Worm (Caenorhabditis elegans): Measurements from ENCODE around the gene Y57G11C.1147.

Y57G11C.1147 gene

ce11 chrIV:14836885-14837284, 39.6 kb upstream of the Y57G11C.1147 start, which contains the start of gene Y57G11C.22 (continued):
- no peak for TF ChIP-seq skn-1 (tag; optimal IDR thresholded peaks at IDR 0.05)
- TF ChIP-seq tbx-2 (tag; optimal IDR thresholded peaks at IDR 0.05) = peak; percentile 39
- TF ChIP-seq alr-1 (tag; optimal IDR thresholded peaks at IDR 0.05; ENCODE audit: borderline replicate concordance) = no peak
- no peak for TF ChIP-seq unc-98 (GFP tag; IDR thresholded peaks at IDR 0.05)
- TF ChIP-seq nhr-77 (tag; optimal IDR thresholded peaks at IDR 0.05) = no peak
- no peak for TF ChIP-seq unc-130 (tag; optimal IDR thresholded peaks at IDR 0.05)
- no peak for TF ChIP-seq efl-3 (GFP tag; optimal IDR thresholded peaks at IDR 0.05)
- no peak for TF ChIP-seq F16B12.6 (tag; optimal IDR thresholded peaks at IDR 0.05)
- TF ChIP-seq ceh-88 (GFP tag; IDR thresholded peaks at IDR 0.05) = no peak
- no peak for TF ChIP-seq zip-4 (GFP tag; optimal IDR thresholded peaks at IDR 0.05)
- TF ChIP-seq mep-1 (tag; optimal IDR thresholded peaks at IDR 0.05) = peak; percentile 44
- no peak for TF ChIP-seq fkh-4 (tag; optimal IDR thresholded peaks at IDR 0.05; ENCODE audit: borderline replicate concordance)
- TF ChIP-seq snu-23 (GFP tag; optimal IDR thresholded peaks at IDR 0.05) = peak; percentile 62
- TF ChIP-seq ztf-4 (tag; optimal IDR thresholded peaks at IDR 0.05) = no peak
- TF ChIP-seq ets-5 (GFP tag; IDR thresholded peaks at IDR 0.05) = no peak
- no peak for TF ChIP-seq unc-30 (tag; optimal IDR thresholded peaks at IDR 0.05)
- TF ChIP-seq ceh-63 (GFP tag; optimal IDR thresholded peaks at IDR 0.05) = no peak
- TF ChIP-seq xbp-1 (tag; optimal IDR thresholded peaks at IDR 0.05) = peak; percentile 36

DNA sequence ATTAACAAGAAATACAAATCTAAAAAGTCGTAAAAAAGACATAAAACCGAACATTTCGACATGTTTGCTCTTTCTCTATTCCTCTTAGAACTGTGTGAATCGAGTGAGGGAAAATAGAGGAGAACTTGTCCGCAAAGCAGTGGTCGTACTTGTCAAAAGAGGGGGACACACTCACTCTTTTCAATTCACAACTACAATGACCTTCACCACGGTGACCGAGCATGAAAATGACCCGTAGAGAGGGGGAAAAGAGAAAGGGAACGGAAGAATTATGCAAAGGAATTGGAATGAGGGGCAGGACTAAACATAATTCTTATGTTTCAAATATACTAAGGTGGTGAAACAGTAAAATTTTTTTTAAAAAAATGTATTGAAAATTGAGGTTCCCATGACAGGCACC, 36.2 kb upstream of the Y57G11C.1147 start:
- TF ChIP-seq irx-1 (tag; optimal IDR thresholded peaks at IDR 0.05) (no peak), dpl-1 (GFP tag; optimal IDR thresholded peaks at IDR 0.05) (no peak), efl-1 (optimal IDR thresholded peaks at IDR 0.05) (no peak), efl-1 (GFP tag; optimal IDR thresholded peaks at IDR 0.05 in 1 of 2) (no peak), efl-3 (GFP tag; optimal IDR thresholded peaks at IDR 0.05) (no peak), aha-1 (tag; optimal IDR thresholded peaks at IDR 0.05) (no peak), skn-1 (tag; optimal IDR thresholded peaks at IDR 0.05) (no peak), blmp-1 (tag; optimal IDR thresholded peaks at IDR 0.05) (peak; percentile 65), fkh-8 (tag; optimal IDR thresholded peaks at IDR 0.05) (no peak), ceh-82 (tag; optimal IDR thresholded peaks at IDR 0.05) (no peak), rnt-1 (tag; optimal IDR thresholded peaks at IDR 0.05) (no peak), nhr-12 (tag; optimal IDR thresholded peaks at IDR 0.05) (no peak), jun-1 (tag; optimal IDR thresholded peaks at IDR 0.05) (no peak), pax-3 (tag; optimal IDR thresholded peaks at IDR 0.05) (no peak), mep-1 (tag; optimal IDR thresholded peaks at IDR 0.05) (peak; percentile 34), fos-1 (tag; optimal IDR thresholded peaks at IDR 0.05) (no peak), ceh-88 (GFP tag; IDR thresholded peaks at IDR 0.05) (no peak), nhr-85 (tag) (peak; percentile 57)

- TF ChIP-seq nhr-28 (tag; optimal IDR thresholded peaks at IDR 0.05) (no peak), ztf-11 (tag; optimal IDR thresholded peaks at IDR 0.05) (no peak)
Observed at ce11 chrIV:14829026-14829425, 31.7 kb upstream of the Y57G11C.1147 start, which contains the start of gene hhat-2. hhat-2 (minus strand) TSS chrIV:14829126.

ce11 chrIV:14828218-14828617, 30.9 kb upstream of the Y57G11C.1147 start:
- TF ChIP-seq nhr-71 (tag; optimal IDR thresholded peaks at IDR 0.05) (no peak), hpl-2 (GFP tag; optimal IDR thresholded peaks at IDR 0.05) (no peak), nhr-19 (GFP tag; conservative IDR thresholded peaks at IDR 0.05) (no peak), ets-5 (GFP tag; IDR thresholded peaks at IDR 0.05) (no peak), nhr-28 (tag; optimal IDR thresholded peaks at IDR 0.05) (no peak), aly-2 (tag; optimal IDR thresholded peaks at IDR 0.05) (no peak), isw-1 (GFP tag; IDR thresholded peaks at IDR 0.05) (no peak), mef-2 (tag; optimal IDR thresholded peaks at IDR 0.05) (no peak), C34B4.2 (tag; optimal IDR thresholded peaks at IDR 0.05) (no peak), rnt-1 (tag; optimal IDR thresholded peaks at IDR 0.05) (no peak), mdl-1 (tag; optimal IDR thresholded peaks at IDR 0.05) (no peak), pag-3 (tag; optimal IDR thresholded peaks at IDR 0.05; ENCODE audit: borderline replicate concordance, insufficient read depth) (no peak), nhr-85 (tag) (no peak), ceh-63 (GFP tag; optimal IDR thresholded peaks at IDR 0.05) (no peak)

All from whole organism, L1 larva.